Fruit fly (Drosophila melanogaster) whole organism: ENCODE data around the gene OtopLa.

Source experiments
- CG8478 ChIP-seq: fragments of >200 bp; optimal IDR thresholded peaks from 2 replicates; lab custom pipeline; 2018; ENCODE audit warnings: inconsistent platforms
- Dll ChIP-seq: fragments of >200 bp; optimal IDR thresholded peaks from 2 replicates; lab custom pipeline; 2017
- EcR ChIP-seq, 2 experiments: fragments of >200 bp; optimal IDR thresholded peaks; 2 replicates each; lab custom pipeline; 2017; ENCODE audit warnings: missing biosample characterization in 2 of 2, missing genetic modification characterization in 2 of 2, missing genetic modification reagents in 2 of 2
- pan ChIP-seq: fragments of >200 bp; optimal IDR thresholded peaks from 2 replicates; lab custom pipeline; 2017
- psq ChIP-seq: fragments of >200 bp; optimal IDR thresholded peaks from 2 replicates; lab custom pipeline; 2017
- usp ChIP-seq: fragments of >200 bp; optimal IDR thresholded peaks from 2 replicates; lab custom pipeline; 2017; ENCODE audit warnings: missing biosample characterization, missing genetic modification characterization, mixed read lengths

DNA sequence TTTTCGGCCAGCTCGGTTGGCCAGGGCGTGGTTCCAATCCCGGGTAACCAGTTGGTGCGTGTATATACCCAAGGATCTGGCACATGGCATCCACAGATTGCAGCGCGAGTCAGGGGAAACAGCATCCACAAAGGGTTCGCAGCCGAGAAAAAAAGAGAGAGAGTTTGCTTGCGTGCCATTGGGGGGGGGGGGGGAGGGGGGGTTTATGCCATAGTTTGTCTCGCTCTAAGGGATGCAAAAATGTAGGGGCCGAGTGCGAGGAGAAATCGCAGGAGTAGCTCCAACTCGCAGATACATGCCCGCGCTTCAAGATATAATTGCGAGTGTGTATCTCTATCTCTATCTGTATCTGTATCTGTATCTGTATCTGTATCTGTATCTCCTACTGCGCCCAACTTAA lies 1.7 kb upstream of the OtopLa start:
- TF ChIP-seq CG8478 (no peak), EcR (GFP tag; optimal IDR thresholded peaks at IDR 0.05; lab: Kevin White, UChicago) (no peak), usp (GFP tag; lab: Kevin White, UChicago) (no peak), pan (lab: Kevin White, UChicago) (no peak), psq (lab: Kevin White, UChicago) (no peak), Dll (lab: Kevin White, UChicago) (no peak)
